Worm (Caenorhabditis elegans): ENCODE results near the gene wdr-5.1.
A peak's percentile ranks its signal among the peaks of the same experiment; 100 is the strongest.

The wdr-5.1 gene

DNA sequence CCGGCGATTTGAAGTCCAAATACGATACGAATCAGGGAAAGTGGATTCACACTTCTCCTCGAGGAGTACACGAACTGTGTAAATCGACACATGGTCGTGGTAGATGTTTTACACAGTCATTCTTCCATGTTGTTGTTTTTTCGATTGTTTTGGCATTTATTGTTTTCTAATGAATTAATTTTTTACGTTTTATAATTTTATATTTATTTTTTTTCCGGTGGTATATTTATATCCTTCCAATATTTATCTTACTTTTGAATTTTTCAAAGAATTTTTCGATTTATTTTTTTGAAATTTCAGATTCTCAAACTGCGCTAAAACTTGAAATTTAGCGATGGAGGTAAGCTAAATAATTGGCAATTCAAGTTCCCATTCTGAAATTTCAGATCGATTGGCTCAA, 8.1 kb downstream of the wdr-5.1 start, which contains the start of gene nrde-1:
Gene nrde-1, plus strand, starts transcription at position 301 of the 400 bp plus-strand sequence.
- TF ChIP-seq lin-15B (tag; optimal IDR thresholded peaks at IDR 0.05) = no peak
- no peak for TF ChIP-seq D1046.2 (GFP tag; IDR thresholded peaks at IDR 0.05)
- TF ChIP-seq nhr-111 (GFP tag; optimal IDR thresholded peaks at IDR 0.05) = no peak
- TF ChIP-seq F37D6.2 (tag; optimal IDR thresholded peaks at IDR 0.05) = no peak
- no peak for TF ChIP-seq ceh-32 (tag; optimal IDR thresholded peaks at IDR 0.05; ENCODE audit: poor library complexity)
- TF ChIP-seq ceh-62 (tag; optimal IDR thresholded peaks at IDR 0.05) = no peak
- no peak for TF ChIP-seq tag-97 (GFP tag; IDR thresholded peaks at IDR 0.05)
- no peak for TF ChIP-seq pha-4 (GFP tag; IDR thresholded peaks at IDR 0.05)
- no peak for TF ChIP-seq pha-4 (tag; optimal IDR thresholded peaks at IDR 0.05)
- TF ChIP-seq daf-12 (tag; optimal IDR thresholded peaks at IDR 0.05) = no peak
- TF ChIP-seq nhr-76 (tag; optimal IDR thresholded peaks at IDR 0.05) = no peak
- TF ChIP-seq T26A8.4 (GFP tag; IDR thresholded peaks at IDR 0.05) = no peak
- no peak for TF ChIP-seq spr-1 (tag; optimal IDR thresholded peaks at IDR 0.05)

DNA sequence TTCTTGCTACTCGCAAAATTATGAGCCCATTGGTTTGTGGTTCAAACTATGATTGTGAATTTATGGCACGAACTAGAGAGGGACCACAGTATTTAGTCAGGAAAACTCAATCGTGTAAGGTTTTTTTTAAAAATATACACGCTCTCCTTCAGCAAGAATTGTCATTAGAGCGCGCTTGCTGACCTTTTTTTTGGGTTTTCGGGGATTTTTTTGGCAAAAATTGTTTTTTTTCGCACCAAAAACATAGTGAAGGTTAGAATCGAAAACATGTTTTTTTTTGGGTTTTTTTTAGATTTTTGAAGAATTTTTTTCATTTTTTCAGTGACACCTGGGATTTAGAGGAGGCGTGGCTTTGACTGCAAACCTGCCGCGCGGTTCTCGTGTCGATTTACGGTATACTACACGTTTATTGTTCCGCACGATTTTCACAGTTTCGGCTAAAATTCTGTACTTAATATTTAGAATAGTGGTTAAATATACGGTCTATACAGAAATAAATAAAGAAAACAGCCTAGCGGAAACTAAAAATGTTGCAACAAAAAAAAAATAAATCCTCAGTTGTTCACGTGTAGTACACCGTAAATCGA, 11.1 kb downstream of the wdr-5.1 start:
- no peak for TF ChIP-seq ctbp-1 (GFP tag; IDR thresholded peaks at IDR 0.05)
- TF ChIP-seq T20F7.1 (GFP tag; optimal IDR thresholded peaks at IDR 0.05) = no peak
- TF ChIP-seq hmg-1.1 (GFP tag; IDR thresholded peaks at IDR 0.05) = no peak
- no peak for TF ChIP-seq fos-1 (tag; optimal IDR thresholded peaks at IDR 0.05)
- no peak for TF ChIP-seq daf-19 (GFP tag; conservative IDR thresholded peaks at IDR 0.05)
- no peak for TF ChIP-seq nhr-76 (tag; optimal IDR thresholded peaks at IDR 0.05)
- TF ChIP-seq Y75B8A.6 (GFP tag; IDR thresholded peaks at IDR 0.05) = no peak
- TF ChIP-seq lin-29 (GFP tag; IDR thresholded peaks at IDR 0.05) = no peak
- no peak for TF ChIP-seq Y105C5A.15 (GFP tag; IDR thresholded peaks at IDR 0.05)
- TF ChIP-seq R02D3.7 (tag; optimal IDR thresholded peaks at IDR 0.05) = peak; percentile 45
- TF ChIP-seq D1046.2 (GFP tag; IDR thresholded peaks at IDR 0.05) = no peak
- TF ChIP-seq ceh-28 (tag; optimal IDR thresholded peaks at IDR 0.05) = no peak
- TF ChIP-seq hif-1 (tag; optimal IDR thresholded peaks at IDR 0.05) = no peak
- TF ChIP-seq ZK337.2 (GFP tag; IDR thresholded peaks at IDR 0.05) = no peak
- peak; percentile 63 for TF ChIP-seq lin-38 (GFP tag; IDR thresholded peaks at IDR 0.05)
- no peak for TF ChIP-seq egl-27 (tag; optimal IDR thresholded peaks at IDR 0.05)

DNA sequence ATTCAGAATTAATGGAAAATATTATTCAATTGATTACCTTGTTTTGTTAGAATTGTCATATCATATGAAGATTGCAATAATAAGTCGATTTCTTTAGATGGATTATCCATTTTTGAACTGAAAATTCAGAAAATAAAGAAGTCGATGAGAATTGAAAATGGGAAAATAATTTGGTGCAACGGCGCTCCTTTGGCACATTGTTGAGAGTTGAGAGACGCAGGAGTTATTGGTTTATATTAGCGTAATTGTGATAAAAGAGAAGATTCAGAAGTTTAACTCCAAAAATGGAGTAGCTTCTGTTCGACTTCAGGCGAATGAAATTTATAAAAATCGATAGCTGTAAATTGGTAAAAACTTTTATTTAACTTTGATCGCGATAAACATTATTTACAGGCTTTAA, 14.5 kb downstream of the wdr-5.1 start, which contains the start of gene C14B1.8:
Gene C14B1.8, minus strand, starts transcription at position 117 of the 400 bp plus-strand sequence.
- TF ChIP-seq ceh-32 (tag; optimal IDR thresholded peaks at IDR 0.05; ENCODE audit: poor library complexity) = no peak
- TF ChIP-seq set-16 (GFP tag; IDR thresholded peaks at IDR 0.05) = no peak
- no peak for TF ChIP-seq ZK337.2 (GFP tag; IDR thresholded peaks at IDR 0.05)
- TF ChIP-seq ama-1 (optimal IDR thresholded peaks at IDR 0.05) = peak; percentile 14
- TF ChIP-seq dmd-8 (GFP tag; IDR thresholded peaks at IDR 0.05) = no peak
- TF ChIP-seq nhr-237 (tag; optimal IDR thresholded peaks at IDR 0.05) = no peak
- TF ChIP-seq T20F7.1 (GFP tag; optimal IDR thresholded peaks at IDR 0.05) = no peak
- no peak for TF ChIP-seq arid-1 (GFP tag; conservative IDR thresholded peaks at IDR 0.05)
- no peak for TF ChIP-seq hmg-1.1 (GFP tag; IDR thresholded peaks at IDR 0.05)
- peak; percentile 55 for TF ChIP-seq unc-130 (GFP tag; optimal IDR thresholded peaks at IDR 0.05)
- TF ChIP-seq tag-97 (GFP tag; IDR thresholded peaks at IDR 0.05) = no peak
- TF ChIP-seq ceh-82 (tag; optimal IDR thresholded peaks at IDR 0.05) = no peak
- TF ChIP-seq zag-1 (tag; optimal IDR thresholded peaks at IDR 0.05) = no peak
- TF ChIP-seq mes-2 (tag; optimal IDR thresholded peaks at IDR 0.05; ENCODE audit: poor library complexity, severe bottlenecking) = peak; percentile 68
- TF ChIP-seq F37D6.2 (tag; optimal IDR thresholded peaks at IDR 0.05) = no peak
- no peak for TF ChIP-seq ceh-28 (tag; optimal IDR thresholded peaks at IDR 0.05)
- TF ChIP-seq daf-8 (GFP tag; IDR thresholded peaks at IDR 0.05) = no peak
- no peak for TF ChIP-seq lin-15B (tag; optimal IDR thresholded peaks at IDR 0.05)
- no peak for TF ChIP-seq dve-1 (tag; optimal IDR thresholded peaks at IDR 0.05; ENCODE audit: insufficient read depth)
- TF ChIP-seq attf-4 (tag; optimal IDR thresholded peaks at IDR 0.05) = no peak
- no peak for TF ChIP-seq ceh-44 (GFP tag; IDR thresholded peaks at IDR 0.05)
- no peak for TF ChIP-seq nhr-10 (tag; optimal IDR thresholded peaks at IDR 0.05)
- TF ChIP-seq lin-38 (GFP tag; IDR thresholded peaks at IDR 0.05) = peak; percentile 75
